Fruit fly (Drosophila melanogaster): Measurements from ENCODE around the gene Strump.

The Strump gene

dm6 chr3L:16113607-16114337, 8.0 kb upstream of the Strump start (continued):
- no peak for TF ChIP-seq wek (GFP tag; optimal IDR thresholded peaks at IDR 0.05)
- TF ChIP-seq Atf6 (GFP tag; IDR thresholded peaks at IDR 0.05), result peak; percentile 85
- peak; percentile 86 for TF ChIP-seq CG17829 (tag; optimal IDR thresholded peaks at IDR 0.05)
- peak; percentile 78 for TF ChIP-seq tin (GFP tag; optimal IDR thresholded peaks at IDR 0.05)
- no peak for TF ChIP-seq nau (GFP tag; optimal IDR thresholded peaks at IDR 0.05)
- TF ChIP-seq CG2202 (tag; optimal IDR thresholded peaks at IDR 0.05), result peak; percentile 58
- peak; percentile 90 for TF ChIP-seq CG30403 (GFP tag; optimal IDR thresholded peaks at IDR 0.05)
- TF ChIP-seq CG17186 (GFP tag; optimal IDR thresholded peaks at IDR 0.05), result peak; percentile 92
- TF ChIP-seq CG4617 (GFP tag; optimal IDR thresholded peaks at IDR 0.05; ENCODE audit: borderline replicate concordance), result peak; percentile 88
- peak; percentile 52 for TF ChIP-seq CG4404 (GFP tag; IDR thresholded peaks at IDR 0.05)
- TF ChIP-seq CG31224 (GFP tag; IDR thresholded peaks at IDR 0.05), result peak; percentile 48; the same call in 1 of the 2 replicates
- TF ChIP-seq vnd (GFP tag; IDR thresholded peaks at IDR 0.05; ENCODE audit: partially characterized antibody), result peak; percentile 32; the same call in 2 of the 3 replicates
- TF ChIP-seq Lpt (GFP tag; optimal IDR thresholded peaks at IDR 0.05), result no peak
- peak; percentile 82; the same call in 1 of the 2 replicates for TF ChIP-seq lmd (GFP tag; IDR thresholded peaks at IDR 0.05)
- peak; percentile 46 for TF ChIP-seq CG3838 (GFP tag; optimal IDR thresholded peaks at IDR 0.05)
- TF ChIP-seq yki (optimal IDR thresholded peaks at IDR 0.05), result no peak
- peak; percentile 71 for TF ChIP-seq CG5953 (GFP tag; IDR thresholded peaks at IDR 0.05)
- peak; percentile 99 for TF ChIP-seq CG15479 (GFP tag; optimal IDR thresholded peaks at IDR 0.05)
- TF ChIP-seq trem (tag; optimal IDR thresholded peaks at IDR 0.05), result peak; percentile 59
- peak; percentile 77 for TF ChIP-seq crc (GFP tag; optimal IDR thresholded peaks at IDR 0.05)
- TF ChIP-seq CkIIα-i1 (GFP tag; IDR thresholded peaks at IDR 0.05), result no peak
- TF ChIP-seq ash1 (GFP tag; optimal IDR thresholded peaks at IDR 0.05), result peak; percentile 0
- TF ChIP-seq gfzf (GFP tag; optimal IDR thresholded peaks at IDR 0.05), result no peak
- peak; percentile 83 for TF ChIP-seq seq (GFP tag; IDR thresholded peaks at IDR 0.05)
- TF ChIP-seq NK7.1 (GFP tag; optimal IDR thresholded peaks at IDR 0.05), result peak; percentile 71
- TF ChIP-seq YL-1 (GFP tag; optimal IDR thresholded peaks at IDR 0.05), result peak; percentile 99
- TF ChIP-seq Dip3 (GFP tag; optimal IDR thresholded peaks at IDR 0.05), result peak; percentile 86
- TF ChIP-seq gcm2 (GFP tag; optimal IDR thresholded peaks at IDR 0.05), result no peak
- peak; percentile 98 for TF ChIP-seq CG12659 (GFP tag; optimal IDR thresholded peaks at IDR 0.05)
- peak; percentile 88 for TF ChIP-seq Bgb (GFP tag; IDR thresholded peaks at IDR 0.05; ENCODE audit: partially characterized antibody)
- peak; percentile 69 for TF ChIP-seq CG31365 (tag; optimal IDR thresholded peaks at IDR 0.05)
- peak; percentile 73 for TF ChIP-seq CG2116 (GFP tag; optimal IDR thresholded peaks at IDR 0.05)
- TF ChIP-seq croc (GFP tag; conservative IDR thresholded peaks at IDR 0.05), result peak; percentile 39; the same call in 2 of the 3 replicates
- TF ChIP-seq lbe (GFP tag; optimal IDR thresholded peaks at IDR 0.05), result peak; percentile 94
- TF ChIP-seq aop (GFP tag; IDR thresholded peaks at IDR 0.05), result no peak
- no peak for TF ChIP-seq CG8281 (tag; optimal IDR thresholded peaks at IDR 0.05)
- no peak for TF ChIP-seq Abd-B (GFP tag; optimal IDR thresholded peaks at IDR 0.05)
- TF ChIP-seq gsb-n (tag; optimal IDR thresholded peaks at IDR 0.05), result no peak
- TF ChIP-seq Hr3 (GFP tag; optimal IDR thresholded peaks at IDR 0.05), result peak; percentile 79
- peak; percentile 100 for TF ChIP-seq phol (tag; optimal IDR thresholded peaks at IDR 0.05)
- TF ChIP-seq CG11093 (GFP tag; IDR thresholded peaks at IDR 0.05), result peak; percentile 57; the same call in 1 of the 3 replicates
- TF ChIP-seq CG1233 (GFP tag; optimal IDR thresholded peaks at IDR 0.05), result peak; percentile 79
- peak; percentile 86 for TF ChIP-seq PHDP (tag; optimal IDR thresholded peaks at IDR 0.05)
- peak; percentile 71 for TF ChIP-seq al (GFP tag; IDR thresholded peaks at IDR 0.05)
- peak; percentile 89 for TF ChIP-seq bab2 (GFP tag; optimal IDR thresholded peaks at IDR 0.05)
- TF ChIP-seq CG10321 (GFP tag; IDR thresholded peaks at IDR 0.05), result peak; percentile 43; the same call in 1 of the 2 replicates
- peak; percentile 82 for TF ChIP-seq maf-S (GFP tag; optimal IDR thresholded peaks at IDR 0.05)
- TF ChIP-seq hth (optimal IDR thresholded peaks at IDR 0.05), result no peak
- TF ChIP-seq bcd (GFP tag; optimal IDR thresholded peaks at IDR 0.05), result peak; percentile 84
- peak; percentile 46 for TF ChIP-seq HLHmδ (GFP tag; optimal IDR thresholded peaks at IDR 0.05)
